Worm (Caenorhabditis elegans): ENCODE measurements around the gene F30B5.11.
A peak's percentile ranks its signal among the peaks of the same experiment; 100 is the strongest.

F30B5.11 gene

ce11 chrIV:4244510-4244909 lies 24.6 kb upstream of the F30B5.11 start, which contains the start of gene col-34:
Gene col-34 (minus strand): TSS chrIV:4244610.
- TF ChIP-seq Y55F3AM.14 (GFP tag; optimal IDR thresholded peaks at IDR 0.05) (no peak), nhr-237 (tag; optimal IDR thresholded peaks at IDR 0.05) (no peak), nhr-10 (tag; optimal IDR thresholded peaks at IDR 0.05) (no peak), peb-1 (tag; optimal IDR thresholded peaks at IDR 0.05) (no peak), unc-62 (GFP tag; optimal IDR thresholded peaks at IDR 0.05) (no peak), aly-2 (tag; optimal IDR thresholded peaks at IDR 0.05) (no peak), ceh-16 (tag; optimal IDR thresholded peaks at IDR 0.05) (no peak), lin-39 (tag; optimal IDR thresholded peaks at IDR 0.05) (no peak), ZK546.5 (tag; optimal IDR thresholded peaks at IDR 0.05) (no peak), egl-27 (tag; optimal IDR thresholded peaks at IDR 0.05) (no peak), C34F6.9 (tag; optimal IDR thresholded peaks at IDR 0.05) (no peak), fos-1 (tag; optimal IDR thresholded peaks at IDR 0.05) (no peak), blmp-1 (tag; optimal IDR thresholded peaks at IDR 0.05; ENCODE audit: insufficient read depth) (no peak), ama-1 (optimal IDR thresholded peaks at IDR 0.05) (no peak), unc-39 (tag; optimal IDR thresholded peaks at IDR 0.05) (no peak), zag-1 (tag; optimal IDR thresholded peaks at IDR 0.05) (no peak), nhr-11 (tag; optimal IDR thresholded peaks at IDR 0.05) (no peak)

ce11 chrIV:4243830-4244406 lies 24.0 kb upstream of the F30B5.11 start:
- TF ChIP-seq ztf-4 (tag; optimal IDR thresholded peaks at IDR 0.05) (no peak), aly-2 (tag; optimal IDR thresholded peaks at IDR 0.05) (no peak), nhr-237 (tag; optimal IDR thresholded peaks at IDR 0.05) (no peak), sma-3 (GFP tag; optimal IDR thresholded peaks at IDR 0.05) (no peak), R02D3.7 (tag; optimal IDR thresholded peaks at IDR 0.05) (no peak), peb-1 (tag; optimal IDR thresholded peaks at IDR 0.05) (no peak), mdl-1 (tag; optimal IDR thresholded peaks at IDR 0.05) (no peak), mbf-1 (tag; optimal IDR thresholded peaks at IDR 0.05) (no peak), nhr-77 (tag; optimal IDR thresholded peaks at IDR 0.05) (no peak), sem-4 (tag; optimal IDR thresholded peaks at IDR 0.05) (no peak)

ce11 chrIV:4236671-4237070 lies 16.8 kb upstream of the F30B5.11 start:
- TF ChIP-seq nhr-11 (tag; optimal IDR thresholded peaks at IDR 0.05) (peak; percentile 24), blmp-1 (tag; optimal IDR thresholded peaks at IDR 0.05; ENCODE audit: insufficient read depth) (no peak), ama-1 (optimal IDR thresholded peaks at IDR 0.05) (peak; percentile 8), nhr-25 (tag; optimal IDR thresholded peaks at IDR 0.05) (peak; percentile 22), nhr-21 (tag; optimal IDR thresholded peaks at IDR 0.05) (peak; percentile 47)

- TF ChIP-seq C34F6.9 (tag; optimal IDR thresholded peaks at IDR 0.05) = no peak
- TF ChIP-seq ceh-82 (tag; optimal IDR thresholded peaks at IDR 0.05) = no peak
Observed at ce11 chrIV:4236025-4236407, 16.1 kb upstream of the F30B5.11 start.

- TF ChIP-seq elt-1 (tag; optimal IDR thresholded peaks at IDR 0.05) (no peak), nhr-21 (tag; optimal IDR thresholded peaks at IDR 0.05) (peak; percentile 42), blmp-1 (tag; optimal IDR thresholded peaks at IDR 0.05; ENCODE audit: insufficient read depth) (no peak), sma-3 (GFP tag; optimal IDR thresholded peaks at IDR 0.05) (no peak), ama-1 (optimal IDR thresholded peaks at IDR 0.05) (peak; percentile 87), ceh-16 (tag; optimal IDR thresholded peaks at IDR 0.05) (no peak), unc-39 (tag; optimal IDR thresholded peaks at IDR 0.05) (no peak)
Observed at ce11 chrIV:4235315-4236024, 15.6 kb upstream of the F30B5.11 start, which contains the start of the genes zipt-2.2 and dpy-13. Gene zipt-2.2 (minus strand): TSS chrIV:4235365. Gene dpy-13 (plus strand): TSS chrIV:4235614.

ce11 chrIV:4227917-4228316 lies 8.0 kb upstream of the F30B5.11 start, which contains the start of gene srbc-70:
Gene srbc-70 (minus strand): TSS chrIV:4228017.
- no peak for TF ChIP-seq nhr-10 (tag; optimal IDR thresholded peaks at IDR 0.05)
- no peak for TF ChIP-seq mbf-1 (tag; optimal IDR thresholded peaks at IDR 0.05)
- TF ChIP-seq aly-2 (tag; optimal IDR thresholded peaks at IDR 0.05) = no peak
- TF ChIP-seq ceh-16 (tag; optimal IDR thresholded peaks at IDR 0.05) = no peak
- TF ChIP-seq mdl-1 (tag; optimal IDR thresholded peaks at IDR 0.05) = no peak
- TF ChIP-seq zag-1 (tag; optimal IDR thresholded peaks at IDR 0.05) = no peak
- TF ChIP-seq sma-3 (GFP tag; optimal IDR thresholded peaks at IDR 0.05) = no peak
- no peak for TF ChIP-seq ZK546.5 (tag; optimal IDR thresholded peaks at IDR 0.05)

Data from whole organism, L2 larva.